Worm (Caenorhabditis elegans): ENCODE measurements around the gene C44C10.3.

The C44C10.3 gene

ce11 chrX:11664184-11664583 is 38.2 kb upstream of the C44C10.3 start:
- TF ChIP-seq unc-98 (GFP tag; IDR thresholded peaks at IDR 0.05) (no peak), ceh-8 (GFP tag; optimal IDR thresholded peaks at IDR 0.05) (no peak), ztf-4 (tag; optimal IDR thresholded peaks at IDR 0.05) (no peak), fkh-4 (tag; optimal IDR thresholded peaks at IDR 0.05; ENCODE audit: borderline replicate concordance) (no peak), nhr-11 (tag; optimal IDR thresholded peaks at IDR 0.05) (no peak), mab-9 (GFP tag; IDR thresholded peaks at IDR 0.05) (no peak), lin-14 (GFP tag; optimal IDR thresholded peaks at IDR 0.05) (peak; percentile 1), pag-3 (tag; optimal IDR thresholded peaks at IDR 0.05; ENCODE audit: borderline replicate concordance, insufficient read depth) (no peak), nhr-20 (tag; optimal IDR thresholded peaks at IDR 0.05) (no peak), hlh-17 (GFP tag; optimal IDR thresholded peaks at IDR 0.05; ENCODE audit: borderline replicate concordance) (no peak), unc-130 (tag; optimal IDR thresholded peaks at IDR 0.05) (no peak), nhr-84 (tag; optimal IDR thresholded peaks at IDR 0.05) (no peak), hlh-4 (tag; optimal IDR thresholded peaks at IDR 0.05) (no peak), egl-27 (tag; optimal IDR thresholded peaks at IDR 0.05) (no peak), efl-1 (optimal IDR thresholded peaks at IDR 0.05) (no peak), efl-1 (GFP tag; optimal IDR thresholded peaks at IDR 0.05 in 1 of 2) (peak in 1 of 2 experiments; percentile 86), ceh-90 (tag; optimal IDR thresholded peaks at IDR 0.05) (no peak)

ce11 chrX:11665522-11666017 is 36.8 kb upstream of the C44C10.3 start:
- TF ChIP-seq ceh-8 (GFP tag; optimal IDR thresholded peaks at IDR 0.05) (no peak), blmp-1 (tag; optimal IDR thresholded peaks at IDR 0.05) (peak; percentile 96), elt-3 (tag; optimal IDR thresholded peaks at IDR 0.05) (peak in 1 of 6 experiments; percentile 16)

ce11 chrX:11666545-11667177 is 35.7 kb upstream of the C44C10.3 start, which contains the start of gene noca-2:
noca-2 (plus strand) TSS chrX:11667127.
- TF ChIP-seq rnt-1 (tag; optimal IDR thresholded peaks at IDR 0.05) (peak; percentile 21), fos-1 (tag; optimal IDR thresholded peaks at IDR 0.05) (no peak), lsy-2 (tag; optimal IDR thresholded peaks at IDR 0.05) (peak in 1 of 2 experiments; percentile 44), xbp-1 (tag; optimal IDR thresholded peaks at IDR 0.05) (peak; percentile 11), unc-98 (GFP tag; IDR thresholded peaks at IDR 0.05) (no peak), unc-86 (tag; optimal IDR thresholded peaks at IDR 0.05) (peak; percentile 11), tbx-2 (tag; optimal IDR thresholded peaks at IDR 0.05) (peak; percentile 12), lin-13 (GFP tag; optimal IDR thresholded peaks at IDR 0.05) (no peak), zip-4 (GFP tag; optimal IDR thresholded peaks at IDR 0.05) (no peak), nhr-237 (tag; optimal IDR thresholded peaks at IDR 0.05) (no peak), nhr-85 (tag) (peak; percentile 46), ceh-82 (tag; optimal IDR thresholded peaks at IDR 0.05) (peak; percentile 3 to 39 (median 8)), nhr-71 (tag; optimal IDR thresholded peaks at IDR 0.05) (peak; percentile 37), mdl-1 (tag; optimal IDR thresholded peaks at IDR 0.05) (no peak), swsn-7 (tag; optimal IDR thresholded peaks at IDR 0.05) (peak; percentile 26), nhr-77 (tag; optimal IDR thresholded peaks at IDR 0.05) (no peak), nhr-47 (tag; optimal IDR thresholded peaks at IDR 0.05) (peak; percentile 11), unc-62 (GFP tag; optimal IDR thresholded peaks at IDR 0.05) (no peak), isw-1 (GFP tag; IDR thresholded peaks at IDR 0.05) (0 out of 2 replicates have a peak, but pooled peaks have one; percentile 13), blmp-1 (tag; optimal IDR thresholded peaks at IDR 0.05) (peak; percentile 11), efl-1 (optimal IDR thresholded peaks at IDR 0.05) (peak; percentile 5 to 53), efl-1 (GFP tag; optimal IDR thresholded peaks at IDR 0.05 in 1 of 2) (peak in 1 of 2 experiments; percentile 84), snu-23 (GFP tag; optimal IDR thresholded peaks at IDR 0.05) (peak; percentile 45), dpl-1 (GFP tag; optimal IDR thresholded peaks at IDR 0.05) (no peak), nhr-20 (tag; optimal IDR thresholded peaks at IDR 0.05) (peak; percentile 13), mep-1 (tag; optimal IDR thresholded peaks at IDR 0.05) (peak; percentile 12), lin-14 (GFP tag; optimal IDR thresholded peaks at IDR 0.05) (peak; percentile 82), mab-9 (GFP tag; IDR thresholded peaks at IDR 0.05) (0 out of 2 replicates have a peak, but pooled peaks have one; percentile 35)

Measured in whole organism, L1 larva.